Fruit fly (Drosophila melanogaster) whole organism, embryonic: ENCODE measurements around the gene cype.

Experiments
- Bgb ChIP-seq: fragments of 200-800 bp; sonication (Bioruptor generic); IDR thresholded peaks from 2 replicates; pipeline ENCODE4 v1.3.6; 2022; ENCODE audit warnings: missing biosample characterization, missing genetic modification characterization; ENCODE audit not compliant: partially characterized antibody
- CG10209 ChIP-seq: fragments of 200-800 bp; sonication (Bioruptor generic); optimal IDR thresholded peaks from 3 replicates; lab custom pipeline; 2017; ENCODE audit warnings: missing biosample characterization, mild to moderate bottlenecking, missing genetic modification characterization, missing genetic modification reagents
- CG10274 ChIP-seq: fragments of 200-800 bp; sonication (Bioruptor generic); optimal IDR thresholded peaks from 3 replicates; lab custom pipeline; 2017; ENCODE audit warnings: missing biosample characterization, mild to moderate bottlenecking, missing genetic modification characterization
- CG10654 ChIP-seq: fragments of 200-800 bp; sonication (Bioruptor generic); optimal IDR thresholded peaks from 2 replicates; lab custom pipeline; 2016; ENCODE audit warnings: missing biosample characterization, missing genetic modification characterization
- CG12155 ChIP-seq: fragments of 200-800 bp; sonication (Bioruptor generic); optimal IDR thresholded peaks from 3 replicates; lab custom pipeline; 2016; ENCODE audit warnings: missing biosample characterization, missing genetic modification characterization
- CG1233 ChIP-seq: fragments of 200-800 bp; sonication (Bioruptor generic); optimal IDR thresholded peaks from 4 replicates; lab custom pipeline; 2018; ENCODE audit warnings: missing biosample characterization, mild to moderate bottlenecking, missing genetic modification characterization
- CG12659 ChIP-seq: fragments of 200-800 bp; sonication (Bioruptor generic); optimal IDR thresholded peaks from 3 replicates; lab custom pipeline; 2017; ENCODE audit warnings: mild to moderate bottlenecking, missing biosample characterization, missing genetic modification reagents, missing genetic modification characterization
- CG12744 ChIP-seq: fragments of 200-800 bp; sonication (Bioruptor generic); optimal IDR thresholded peaks from 2 replicates; lab custom pipeline; 2016; ENCODE audit warnings: missing biosample characterization, missing genetic modification characterization
- CG14014 ChIP-seq: fragments of 200-800 bp; sonication (Bioruptor generic); IDR thresholded peaks from 2 replicates; pipeline ENCODE4 v1.3.6; 2022; ENCODE audit warnings: missing biosample characterization, missing genetic modification characterization
- CG1603 ChIP-seq: fragments of 200-800 bp; sonication (Bioruptor generic); optimal IDR thresholded peaks from 2 replicates; lab custom pipeline; 2019; ENCODE audit warnings: missing biosample characterization, mild to moderate bottlenecking, missing genetic modification characterization, moderate library complexity
- CG17568 ChIP-seq: fragments of 200-800 bp; sonication (Bioruptor generic); optimal IDR thresholded peaks from 2 replicates; lab custom pipeline; 2018; ENCODE audit warnings: missing biosample characterization, mild to moderate bottlenecking, missing genetic modification characterization, moderate library complexity
- CG17829 ChIP-seq: fragments of 200-800 bp; optimal IDR thresholded peaks from 2 replicates; lab custom pipeline; 2019; ENCODE audit warnings: missing biosample characterization, mild to moderate bottlenecking, missing genetic modification characterization, moderate library complexity
- CG18262 ChIP-seq: fragments of 200-800 bp; optimal IDR thresholded peaks from 3 replicates; lab custom pipeline; 2019; ENCODE audit warnings: missing biosample characterization, mild to moderate bottlenecking, missing genetic modification characterization, moderate library complexity
- CG18599 ChIP-seq: fragments of 200-800 bp; sonication (Bioruptor generic); optimal IDR thresholded peaks from 3 replicates; lab custom pipeline; 2017; ENCODE audit warnings: missing biosample characterization, missing genetic modification characterization, mild to moderate bottlenecking, moderate library complexity, missing genetic modification reagents
- CG31441 ChIP-seq: fragments of 200-800 bp; sonication (Bioruptor generic); IDR thresholded peaks from 2 replicates; pipeline ENCODE4 v1.3.6; 2022; ENCODE audit warnings: missing biosample characterization, missing genetic modification characterization
- CG3163 ChIP-seq: fragments of 200-800 bp; sonication (Bioruptor generic); optimal IDR thresholded peaks from 3 replicates; lab custom pipeline; 2016; ENCODE audit warnings: missing biosample characterization, missing genetic modification characterization
- CG42726 ChIP-seq: fragments of 200-800 bp; sonication (Bioruptor generic); IDR thresholded peaks from 2 replicates; pipeline ENCODE4 v1.3.6; 2022; ENCODE audit warnings: missing biosample characterization, missing genetic modification characterization; ENCODE audit not compliant: partially characterized antibody
- CG4730 ChIP-seq: fragments of 200-800 bp; sonication (Bioruptor generic); IDR thresholded peaks from 2 replicates; pipeline ENCODE4 v1.3.6; 2022; ENCODE audit warnings: missing biosample characterization, missing genetic modification characterization
- CG6254 ChIP-seq: fragments of 200-800 bp; sonication (Bioruptor generic); optimal IDR thresholded peaks from 3 replicates; lab custom pipeline; 2017; ENCODE audit warnings: mild to moderate bottlenecking, missing biosample characterization, missing genetic modification reagents, missing genetic modification characterization
- CG8924 ChIP-seq: fragments of 200-800 bp; optimal IDR thresholded peaks from 3 replicates; lab custom pipeline; 2019; ENCODE audit warnings: missing biosample characterization, mild to moderate bottlenecking, missing genetic modification characterization, moderate library complexity
- CG9932 ChIP-seq: fragments of 200-800 bp; sonication (Bioruptor generic); IDR thresholded peaks from 2 replicates; pipeline ENCODE4 v1.3.6; 2022; ENCODE audit warnings: missing biosample characterization, missing genetic modification characterization
- D ChIP-seq, 2 experiments: fragments of 200-800 bp in 1 of 2; fragments of >200 bp in 1 of 2; sonication (Bioruptor generic) in 1 of 2; optimal IDR thresholded peaks; 2 replicates in 1 of 2; 3 replicates in 1 of 2; lab custom pipeline; 2017; ENCODE audit warnings: mild to moderate bottlenecking in 1 of 2, missing biosample characterization in 1 of 2, missing genetic modification characterization in 1 of 2, missing genetic modification reagents in 1 of 2
- Dbx ChIP-seq: fragments of 200-800 bp; sonication (Bioruptor generic); IDR thresholded peaks from 3 replicates; pipeline ENCODE4 v1.3.6; 2022; ENCODE audit warnings: missing biosample characterization, missing genetic modification characterization
- Doc2 ChIP-seq: fragments of 200-800 bp; sonication (Bioruptor generic); IDR thresholded peaks from 2 replicates; pipeline ENCODE4 v1.3.6; 2022; ENCODE audit warnings: missing biosample characterization, missing genetic modification characterization
- Gsc ChIP-seq: fragments of 200-800 bp; sonication (Bioruptor generic); IDR thresholded peaks from 2 replicates; pipeline ENCODE4 v1.3.6; 2022; ENCODE audit warnings: missing biosample characterization, missing genetic modification characterization
- HmgD ChIP-seq: fragments of 200-800 bp; sonication (Bioruptor generic); optimal IDR thresholded peaks from 3 replicates; lab custom pipeline; 2016; ENCODE audit warnings: missing biosample characterization, missing genetic modification characterization
- Jarid2 ChIP-seq: fragments of 200-800 bp; sonication (Bioruptor generic); optimal IDR thresholded peaks from 3 replicates; lab custom pipeline; 2017; ENCODE audit warnings: mild to moderate bottlenecking, missing biosample characterization, missing genetic modification reagents, missing genetic modification characterization
- NC2β ChIP-seq: fragments of 200-800 bp; sonication (Bioruptor generic); optimal IDR thresholded peaks from 2 replicates; lab custom pipeline; 2016; ENCODE audit warnings: missing biosample characterization, missing genetic modification characterization
- Nf-YA ChIP-seq: fragments of 200-800 bp; sonication (Bioruptor generic); IDR thresholded peaks from 2 replicates; pipeline ENCODE4 v1.3.6; 2022; ENCODE audit warnings: missing biosample characterization, missing genetic modification characterization
- PHDP ChIP-seq: fragments of 200-800 bp; sonication (Bioruptor generic); optimal IDR thresholded peaks from 3 replicates; lab custom pipeline; 2018; ENCODE audit warnings: missing biosample characterization, mild to moderate bottlenecking, missing genetic modification characterization, moderate library complexity
- Sry-δ ChIP-seq: fragments of 200-800 bp; sonication (Bioruptor generic); optimal IDR thresholded peaks from 2 replicates; lab custom pipeline; 2016; ENCODE audit warnings: missing biosample characterization, missing genetic modification characterization
- Trl ChIP-seq, 3 experiments: fragments of >200 bp in 2 of 3; fragments of 200-800 bp in 1 of 3; sonication (Bioruptor generic) in 1 of 3; optimal IDR thresholded peaks; 2 replicates in 1 of 3; 3 replicates in 2 of 3; lab custom pipeline; 2016 to 2017; ENCODE audit warnings: missing biosample characterization in 1 of 3, missing genetic modification characterization in 1 of 3
- YL-1 ChIP-seq: fragments of 200-800 bp; sonication (Bioruptor generic); optimal IDR thresholded peaks from 3 replicates; lab custom pipeline; 2017; ENCODE audit warnings: missing biosample characterization, mild to moderate bottlenecking, missing genetic modification characterization
- aop ChIP-seq: fragments of 200-800 bp; sonication (Bioruptor generic); IDR thresholded peaks from 2 replicates; pipeline ENCODE4 v1.3.6; 2022; ENCODE audit warnings: missing biosample characterization, missing genetic modification characterization
- az2 ChIP-seq: fragments of 200-800 bp; sonication (Bioruptor generic); optimal IDR thresholded peaks from 3 replicates; lab custom pipeline; 2016; ENCODE audit warnings: missing biosample characterization, missing genetic modification characterization
- chinmo ChIP-seq: fragments of 200-800 bp; sonication (Bioruptor generic); IDR thresholded peaks from 4 replicates; pipeline ENCODE4 v1.3.6; 2022; ENCODE audit warnings: missing biosample characterization, missing genetic modification characterization; ENCODE audit not compliant: partially characterized antibody
- crol ChIP-seq: fragments of 200-800 bp; sonication (Bioruptor generic); IDR thresholded peaks from 2 replicates; pipeline ENCODE4 v1.3.6; 2022; ENCODE audit warnings: missing biosample characterization, missing genetic modification characterization
- emc ChIP-seq: fragments of 200-800 bp; sonication (Bioruptor generic); optimal IDR thresholded peaks from 2 replicates; lab custom pipeline; 2016; ENCODE audit warnings: missing biosample characterization, missing genetic modification characterization
- gsb-n ChIP-seq: fragments of 200-800 bp; sonication (Bioruptor generic); optimal IDR thresholded peaks from 3 replicates; lab custom pipeline; 2018; ENCODE audit warnings: missing biosample characterization, mild to moderate bottlenecking, missing genetic modification characterization
- hbn ChIP-seq: fragments of 200-800 bp; sonication (Bioruptor generic); IDR thresholded peaks from 2 replicates; pipeline ENCODE4 v1.3.6; 2022; ENCODE audit warnings: missing biosample characterization, missing genetic modification characterization; ENCODE audit not compliant: partially characterized antibody
- hkb ChIP-seq, 2 experiments: fragments of 200-800 bp in 1 of 2; fragments of >200 bp in 1 of 2; sonication (Bioruptor generic) in 1 of 2; IDR thresholded peaks in 1 of 2; optimal IDR thresholded peaks in 1 of 2; 2 replicates each; pipeline versions ENCODE4 v1.3.6 to Lab custom; 2017 to 2022; ENCODE audit warnings: missing biosample characterization in 1 of 2, missing genetic modification characterization in 1 of 2
- kah ChIP-seq: fragments of 200-800 bp; sonication (Bioruptor generic); optimal IDR thresholded peaks from 2 replicates; lab custom pipeline; 2018; ENCODE audit warnings: missing biosample characterization, mild to moderate bottlenecking, missing genetic modification characterization
- klu ChIP-seq: fragments of 200-800 bp; sonication (Bioruptor generic); IDR thresholded peaks from 2 replicates; pipeline ENCODE4 v1.3.6; 2022; ENCODE audit warnings: missing biosample characterization, missing genetic modification characterization
- knrl ChIP-seq: fragments of 200-800 bp; sonication (Bioruptor generic); IDR thresholded peaks from 3 replicates; pipeline ENCODE4 v1.3.6; 2022; ENCODE audit warnings: missing biosample characterization, missing genetic modification characterization; ENCODE audit not compliant: partially characterized antibody
- nom ChIP-seq: fragments of 200-800 bp; sonication (Bioruptor generic); optimal IDR thresholded peaks from 2 replicates; lab custom pipeline; 2017; ENCODE audit warnings: missing biosample characterization, missing genetic modification characterization, mild to moderate bottlenecking, moderate library complexity, missing genetic modification reagents
- stc ChIP-seq: fragments of 200-800 bp; sonication (Bioruptor generic); IDR thresholded peaks from 2 replicates; pipeline ENCODE4 v1.3.6; 2022; ENCODE audit warnings: missing biosample characterization, missing genetic modification characterization
- toy ChIP-seq: fragments of 200-800 bp; sonication (Bioruptor generic); IDR thresholded peaks from 2 replicates; pipeline ENCODE4 v1.3.6; 2022; ENCODE audit warnings: missing biosample characterization, missing genetic modification characterization
- zfh1 ChIP-seq: fragments of 200-800 bp; sonication (Bioruptor generic); IDR thresholded peaks from 3 replicates; pipeline ENCODE4 v1.3.6; 2022; ENCODE audit warnings: missing biosample characterization, missing genetic modification characterization

The cype gene

DNA sequence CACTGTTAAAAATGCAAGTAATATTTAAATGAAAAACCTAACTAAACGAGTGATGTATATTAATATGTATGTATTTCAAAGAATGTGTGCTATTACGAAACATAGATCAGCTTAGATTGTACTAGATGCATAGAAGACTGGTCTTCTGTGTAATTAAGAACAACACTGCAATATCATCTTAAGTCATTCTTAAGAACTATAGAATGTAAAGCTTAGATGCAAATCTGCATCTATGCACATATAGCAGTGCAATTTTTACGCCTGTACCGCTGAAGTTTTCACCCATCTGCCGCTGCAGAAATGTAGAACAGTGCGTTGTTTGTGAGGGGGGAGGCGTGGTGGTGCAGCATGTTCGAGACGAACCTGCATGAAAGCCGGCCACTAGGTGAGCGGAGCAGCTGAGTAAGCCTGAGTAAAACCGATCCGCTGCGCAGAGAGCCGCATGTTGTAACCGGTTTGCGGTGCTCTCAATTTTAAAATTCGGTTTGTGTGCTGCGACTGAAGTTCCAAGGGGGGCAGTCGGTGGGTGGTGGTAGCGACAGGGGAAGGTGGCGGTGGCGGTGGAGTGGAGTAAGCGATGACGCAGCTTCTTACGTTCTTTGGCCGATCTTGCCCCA is 30.2 kb upstream of the cype start (continued):
- TF ChIP-seq PHDP (tag; lab: Kevin White, UChicago) (peak; percentile 40), stc (no peak), aop (GFP tag; lab: Robert Waterston, UW) (no peak), emc (GFP tag; lab: Kevin White, UChicago) (no peak), Dbx (no peak), kah (GFP tag; lab: Kevin White, UChicago) (no peak), az2 (peak; percentile 50), CG10209 (GFP tag; lab: Kevin White, UChicago) (peak; percentile 10), CG9932 (GFP tag; lab: Robert Waterston, UW) (no peak), Gsc (GFP tag; lab: Robert Waterston, UW) (no peak), hbn (no peak), chinmo (GFP tag; lab: Robert Waterston, UW) (peak; percentile 85; the same call in 2 of the 4 replicates), CG6254 (peak; percentile 18), D (optimal IDR thresholded peaks at IDR 0.05; lab: Kevin White, UChicago) (no peak), D (GFP tag; optimal IDR thresholded peaks at IDR 0.05; lab: Kevin White, UChicago) (peak; percentile 43), CG3163 (GFP tag; lab: Kevin White, UChicago) (no peak), CG10274 (GFP tag; lab: Kevin White, UChicago) (no peak), Sry-δ (no peak), gsb-n (tag; lab: Kevin White, UChicago) (peak; percentile 47), nom (GFP tag; lab: Kevin White, UChicago) (peak; percentile 79), Bgb (GFP tag; lab: Robert Waterston, UW) (peak; percentile 26; the same call in 1 of the 2 replicates), CG42726 (GFP tag; lab: Robert Waterston, UW) (0 out of 2 replicates have a peak, but pooled peaks have one; percentile 39), zfh1 (GFP tag; lab: Robert Waterston, UW) (peak; percentile 44; the same call in 1 of the 3 replicates), CG12155 (GFP tag; lab: Kevin White, UChicago) (no peak), Trl (optimal IDR thresholded peaks at IDR 0.05; lab: Kevin White, UChicago) (peak; percentile 45 to 74), Trl (GFP tag; optimal IDR thresholded peaks at IDR 0.05; lab: Kevin White, UChicago) (no peak), CG1603 (peak; percentile 14), klu (GFP tag; lab: Robert Waterston, UW) (no peak), CG1233 (GFP tag; lab: Kevin White, UChicago) (no peak), CG12659 (GFP tag; lab: Kevin White, UChicago) (no peak), CG14014 (GFP tag; lab: Robert Waterston, UW) (no peak), toy (GFP tag; lab: Robert Waterston, UW) (no peak), Doc2 (GFP tag; lab: Robert Waterston, UW) (no peak), NC2β (GFP tag; lab: Kevin White, UChicago) (no peak), knrl (GFP tag; lab: Robert Waterston, UW) (no peak), crol (GFP tag; lab: Robert Waterston, UW) (peak; percentile 99), CG4730 (GFP tag; lab: Robert Waterston, UW) (no peak), Nf-YA (GFP tag; lab: Robert Waterston, UW) (no peak), HmgD (GFP tag; lab: Kevin White, UChicago) (no peak), CG8924 (peak; percentile 20), CG31441 (peak; percentile 55; the same call in 1 of the 2 replicates), Jarid2 (GFP tag; lab: Kevin White, UChicago) (no peak), CG12744 (no peak), CG18262 (tag; lab: Kevin White, UChicago) (peak; percentile 72), CG18599 (GFP tag; lab: Kevin White, UChicago) (no peak), CG17829 (tag; lab: Kevin White, UChicago) (peak; percentile 16), CG10654 (GFP tag; lab: Kevin White, UChicago) (no peak), hkb (optimal IDR thresholded peaks at IDR 0.05; lab: Kevin White, UChicago) (no peak), hkb (GFP tag; IDR thresholded peaks at IDR 0.05; lab: Robert Waterston, UW) (no peak), CG17568 (GFP tag; lab: Kevin White, UChicago) (no peak), YL-1 (GFP tag; lab: Kevin White, UChicago) (no peak)
